Fruit fly (Drosophila melanogaster): Measurements from ENCODE around the gene fw.

Gene fw

DNA sequence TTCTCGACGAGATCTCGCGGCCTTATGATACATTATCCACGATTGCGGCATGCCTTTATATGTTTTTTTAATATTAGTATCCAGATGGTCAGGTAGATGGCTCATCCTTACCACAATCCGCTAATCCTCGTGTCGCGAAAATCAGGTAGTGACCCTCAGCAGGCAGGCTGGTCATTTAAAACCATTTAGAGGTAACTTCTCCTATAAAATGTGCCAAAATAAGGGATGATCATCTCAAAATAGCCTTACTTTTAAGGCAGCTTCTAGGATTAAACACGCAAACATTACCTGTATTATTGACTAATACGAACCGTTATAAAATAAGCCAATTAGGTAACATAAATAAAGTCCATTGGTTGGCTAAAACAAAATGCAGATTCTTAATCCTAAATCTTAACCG lies 14.8 kb downstream of the fw start, which contains the start of gene tsg:
Gene tsg, minus strand, starts transcription at position 37 of the 400 bp plus-strand sequence.
- TF ChIP-seq psq (optimal IDR thresholded peaks at IDR 0.05) (no peak), Dll (optimal IDR thresholded peaks at IDR 0.05) (no peak), pan (optimal IDR thresholded peaks at IDR 0.05) (no peak), usp (GFP tag; optimal IDR thresholded peaks at IDR 0.05) (no peak), CG8478 (optimal IDR thresholded peaks at IDR 0.05) (no peak), EcR (GFP tag; optimal IDR thresholded peaks at IDR 0.05) (no peak)

dm6 chrX:11987664-11988063 lies 16.1 kb downstream of the fw start, which contains the start of gene gd:
Gene gd, minus strand, starts transcription at chrX:11987764.
- no peak for TF ChIP-seq pan (optimal IDR thresholded peaks at IDR 0.05)
- TF ChIP-seq usp (GFP tag; optimal IDR thresholded peaks at IDR 0.05), result no peak
- no peak for TF ChIP-seq CG8478 (optimal IDR thresholded peaks at IDR 0.05)
- no peak for TF ChIP-seq psq (optimal IDR thresholded peaks at IDR 0.05)
- no peak for TF ChIP-seq EcR (GFP tag; optimal IDR thresholded peaks at IDR 0.05)
- no peak for TF ChIP-seq Dll (optimal IDR thresholded peaks at IDR 0.05)

DNA sequence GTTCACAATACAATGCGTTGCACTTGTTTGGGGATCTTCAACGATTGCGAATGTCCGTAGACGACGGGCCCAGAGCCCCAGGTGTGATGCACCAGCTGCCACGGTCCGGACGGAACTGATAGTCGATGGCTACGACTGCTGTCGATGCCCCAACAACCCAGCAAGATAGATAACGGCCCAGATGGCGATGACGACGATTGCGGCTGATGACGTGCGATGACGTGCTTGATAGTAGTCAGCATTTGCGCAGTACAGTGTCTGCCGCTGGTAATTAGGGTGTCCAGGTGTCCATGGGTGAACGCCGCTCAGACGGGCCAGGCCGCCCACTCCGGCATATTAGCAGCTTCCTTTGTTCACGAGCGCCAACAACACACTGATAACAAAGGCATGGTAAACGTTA lies 18.7 kb downstream of the fw start, which contains the start of gene cac:
Gene cac, minus strand, starts transcription at position 101 of the 400 bp plus-strand sequence.
- no peak for TF ChIP-seq CG8478 (optimal IDR thresholded peaks at IDR 0.05)
- TF ChIP-seq Dll (optimal IDR thresholded peaks at IDR 0.05), result no peak

- TF ChIP-seq CG8478 (optimal IDR thresholded peaks at IDR 0.05) (no peak), Dll (optimal IDR thresholded peaks at IDR 0.05) (no peak), psq (optimal IDR thresholded peaks at IDR 0.05) (no peak), usp (GFP tag; optimal IDR thresholded peaks at IDR 0.05) (no peak), EcR (GFP tag; optimal IDR thresholded peaks at IDR 0.05) (no peak), pan (optimal IDR thresholded peaks at IDR 0.05) (no peak)
Observed at dm6 chrX:11983838-11984237, 19.9 kb downstream of the fw start.
